Worm (Caenorhabditis elegans): ENCODE measurements around the gene rpl-39.

- no peak for TF ChIP-seq nhr-237 (tag; optimal IDR thresholded peaks at IDR 0.05)
- TF ChIP-seq pha-4 (tag; optimal IDR thresholded peaks at IDR 0.05): no peak
- no peak for TF ChIP-seq nhr-12 (tag; optimal IDR thresholded peaks at IDR 0.05)
- no peak for TF ChIP-seq elt-1 (tag; optimal IDR thresholded peaks at IDR 0.05; ENCODE audit: borderline replicate concordance, insufficient read depth)
- TF ChIP-seq lin-13 (tag; optimal IDR thresholded peaks at IDR 0.05): no peak
Measured at ce11 chrV:7775226-7775625, 653 bp downstream of the rpl-39 start.
